Worm (Caenorhabditis elegans) whole organism, L3 larva: ENCODE measurements around the gene ada-2.

ENCODE experiments used
- ZK546.5 ChIP-seq: sonication (generic microtip); optimal IDR thresholded peaks from 2 replicates; lab custom pipeline; 2017; ENCODE audit warnings: missing biosample characterization, missing genetic modification characterization
- aly-2 ChIP-seq: fragments of 150-350 bp; optimal IDR thresholded peaks from 2 replicates; lab custom pipeline; 2014; ENCODE audit warnings: missing biosample characterization, missing genetic modification characterization
- ama-1 ChIP-seq: fragments of 150-350 bp; optimal IDR thresholded peaks from 2 replicates; lab custom pipeline; 2018
- ceh-16 ChIP-seq: sonication (generic microtip); optimal IDR thresholded peaks from 2 replicates; lab custom pipeline; 2017; ENCODE audit warnings: missing biosample characterization, missing genetic modification characterization
- ceh-28 ChIP-seq: fragments of 150-350 bp; optimal IDR thresholded peaks from 2 replicates; lab custom pipeline; 2014; ENCODE audit warnings: missing biosample characterization, missing genetic modification reagents, missing genetic modification characterization
- ceh-82 ChIP-seq: fragments of 150-350 bp; optimal IDR thresholded peaks from 2 replicates; lab custom pipeline; 2014; ENCODE audit warnings: missing biosample characterization, missing genetic modification characterization
- egl-5 ChIP-seq: fragments of 150-350 bp; optimal IDR thresholded peaks from 2 replicates; lab custom pipeline; 2017; ENCODE audit warnings: missing biosample characterization, missing genetic modification reagents, missing genetic modification characterization, inconsistent platforms
- elt-1 ChIP-seq: fragments of 150-350 bp; optimal IDR thresholded peaks from 2 replicates; lab custom pipeline; 2014; ENCODE audit warnings: missing biosample characterization, missing genetic modification characterization
- elt-2 ChIP-seq: sonication (generic microtip); optimal IDR thresholded peaks from 2 replicates; lab custom pipeline; 2016; ENCODE audit warnings: missing genetic modification reagents, mild to moderate bottlenecking, missing genetic modification characterization, missing compliant biosample characterization
- elt-3 ChIP-seq, 3 experiments: fragments of 150-350 bp in 1 of 3; sonication (generic microtip) in 2 of 3; optimal IDR thresholded peaks; 2 replicates in 2 of 3; 4 replicates in 1 of 3; lab custom pipeline; 2014 to 2017; ENCODE audit warnings: missing biosample characterization in 3 of 3, missing genetic modification characterization in 3 of 3
- eor-1 ChIP-seq, 2 experiments: fragments of 150-350 bp; optimal IDR thresholded peaks; 2 replicates each; lab custom pipeline; 2014 to 2018; ENCODE audit warnings: missing biosample characterization in 2 of 2, missing genetic modification characterization in 2 of 2
- fkh-10 ChIP-seq: sonication (generic microtip); optimal IDR thresholded peaks from 2 replicates; lab custom pipeline; 2017; ENCODE audit warnings: missing biosample characterization, missing genetic modification reagents, missing genetic modification characterization
- fos-1 ChIP-seq: fragments of 150-350 bp; optimal IDR thresholded peaks from 2 replicates; lab custom pipeline; 2014; ENCODE audit warnings: missing biosample characterization, missing genetic modification characterization
- hmg-11 ChIP-seq: sonication (generic microtip); optimal IDR thresholded peaks from 2 replicates; lab custom pipeline; 2016; ENCODE audit warnings: missing genetic modification characterization, missing compliant biosample characterization
- jun-1 ChIP-seq: fragments of 150-350 bp; optimal IDR thresholded peaks from 2 replicates; lab custom pipeline; 2014; ENCODE audit warnings: missing biosample characterization, missing genetic modification reagents, missing genetic modification characterization
- lin-15B ChIP-seq: fragments of 150-350 bp; optimal IDR thresholded peaks from 2 replicates; lab custom pipeline; 2014; ENCODE audit warnings: missing biosample characterization, missing genetic modification characterization
- lsy-12 ChIP-seq: sonication (generic microtip); optimal IDR thresholded peaks from 2 replicates; lab custom pipeline; 2016; ENCODE audit warnings: mild to moderate bottlenecking, missing genetic modification characterization, missing compliant biosample characterization
- mdl-1 ChIP-seq: fragments of 150-350 bp; optimal IDR thresholded peaks from 2 replicates; lab custom pipeline; 2014; ENCODE audit warnings: missing biosample characterization, missing genetic modification characterization
- mml-1 ChIP-seq: fragments of 150-350 bp; sonication (generic microtip); optimal IDR thresholded peaks from 3 replicates; lab custom pipeline; 2014; ENCODE audit warnings: missing biosample characterization, missing genetic modification characterization
- nfya-1 ChIP-seq: sonication (generic microtip); optimal IDR thresholded peaks from 2 replicates; lab custom pipeline; 2017; ENCODE audit warnings: missing genetic modification characterization, mild to moderate bottlenecking, missing compliant biosample characterization, antibody characterized with exemption, moderate library complexity; ENCODE audit not compliant: insufficient read depth
- nhr-12 ChIP-seq: fragments of 150-350 bp; optimal IDR thresholded peaks from 2 replicates; lab custom pipeline; 2014; ENCODE audit warnings: missing biosample characterization, missing genetic modification characterization
- nhr-23 ChIP-seq: fragments of 150-350 bp; optimal IDR thresholded peaks from 2 replicates; lab custom pipeline; 2014; ENCODE audit warnings: missing biosample characterization, missing genetic modification reagents, missing genetic modification characterization
- nhr-25 ChIP-seq: sonication (generic microtip); optimal IDR thresholded peaks from 2 replicates; lab custom pipeline; 2017; ENCODE audit warnings: missing biosample characterization, missing genetic modification characterization
- nhr-28 ChIP-seq: fragments of 150-350 bp; optimal IDR thresholded peaks from 2 replicates; lab custom pipeline; 2014; ENCODE audit warnings: missing biosample characterization, missing genetic modification characterization
- nhr-43 ChIP-seq: sonication (generic microtip); optimal IDR thresholded peaks from 2 replicates; lab custom pipeline; 2016; ENCODE audit warnings: mild to moderate bottlenecking, missing genetic modification characterization, missing compliant biosample characterization; ENCODE audit not compliant: poor library complexity, severe bottlenecking
- nhr-67 ChIP-seq: fragments of 150-350 bp; optimal IDR thresholded peaks from 2 replicates; lab custom pipeline; 2014; ENCODE audit warnings: missing biosample characterization, missing genetic modification characterization
- nhr-76 ChIP-seq: fragments of 150-350 bp; sonication (generic microtip); optimal IDR thresholded peaks from 5 replicates; lab custom pipeline; 2014; ENCODE audit warnings: missing biosample characterization, missing genetic modification characterization
- nhr-77 ChIP-seq: fragments of 150-350 bp; optimal IDR thresholded peaks from 2 replicates; lab custom pipeline; 2014; ENCODE audit warnings: missing biosample characterization, missing genetic modification characterization
- pha-4 ChIP-seq: fragments of 150-350 bp; optimal IDR thresholded peaks from 2 replicates; lab custom pipeline; 2014; ENCODE audit warnings: missing biosample characterization, missing genetic modification reagents, missing genetic modification characterization
- pqm-1 ChIP-seq: fragments of 150-350 bp; optimal IDR thresholded peaks from 2 replicates; lab custom pipeline; 2017; ENCODE audit warnings: missing biosample characterization, missing genetic modification characterization, inconsistent platforms
- skn-1 ChIP-seq: fragments of 150-350 bp; optimal IDR thresholded peaks from 2 replicates; lab custom pipeline; 2014; ENCODE audit warnings: missing biosample characterization, missing genetic modification characterization
- tbx-2 ChIP-seq: sonication (generic microtip); optimal IDR thresholded peaks from 2 replicates; lab custom pipeline; 2016; ENCODE audit warnings: mild to moderate bottlenecking, missing genetic modification characterization, missing compliant biosample characterization
- unc-62 ChIP-seq: fragments of 150-350 bp; sonication (generic microtip); optimal IDR thresholded peaks from 4 replicates; lab custom pipeline; 2014; ENCODE audit warnings: missing biosample characterization, missing genetic modification reagents, missing genetic modification characterization
- zag-1 ChIP-seq: fragments of 150-350 bp; optimal IDR thresholded peaks from 2 replicates; lab custom pipeline; 2014; ENCODE audit warnings: missing biosample characterization, missing genetic modification characterization
- ztf-11 ChIP-seq: fragments of 150-350 bp; optimal IDR thresholded peaks from 2 replicates; lab custom pipeline; 2014; ENCODE audit warnings: missing biosample characterization, missing genetic modification characterization
- ztf-4 ChIP-seq: fragments of 150-350 bp; optimal IDR thresholded peaks from 2 replicates; lab custom pipeline; 2014; ENCODE audit warnings: missing biosample characterization, missing genetic modification characterization

Gene ada-2

ce11 chrII:7269783-7270182 lies 17.7 kb downstream of the ada-2 start:
- TF ChIP-seq elt-2 (peak; percentile 14), ztf-4 (no peak)

- TF ChIP-seq elt-2 (no peak), nhr-23 (tag; lab: Kevin White, UChicago) (peak; percentile 85), ceh-28 (tag; lab: Kevin White, UChicago) (no peak), tbx-2 (tag; lab: Kevin White, UChicago) (peak; percentile 13), nhr-43 (tag; lab: Kevin White, UChicago) (peak; percentile 55), nhr-25 (peak; percentile 59)
These were observed 20.5 kb downstream of the ada-2 start for ce11 chrII:7272513-7272912.

- TF ChIP-seq fkh-10 (GFP tag; lab: Kevin White, UChicago) (no peak), ztf-11 (no peak), elt-3 (tag; optimal IDR thresholded peaks at IDR 0.05; lab: Kevin White, UChicago) (peak in 1 of 3 experiments; percentile 41), tbx-2 (tag; lab: Kevin White, UChicago) (no peak), ceh-82 (tag; lab: Kevin White, UChicago) (no peak), lin-15B (tag; lab: Kevin White, UChicago) (no peak), jun-1 (tag; lab: Kevin White, UChicago) (no peak), mdl-1 (tag; lab: Kevin White, UChicago) (peak; percentile 3), nhr-23 (tag; lab: Kevin White, UChicago) (peak; percentile 32), nhr-67 (tag; lab: Kevin White, UChicago) (no peak), nhr-25 (peak; percentile 1), nhr-43 (tag; lab: Kevin White, UChicago) (peak; percentile 48), hmg-11 (no peak), pha-4 (tag; lab: Kevin White, UChicago) (no peak), unc-62 (no peak), elt-2 (peak; percentile 79), ceh-28 (tag; lab: Kevin White, UChicago) (no peak), ZK546.5 (no peak), aly-2 (tag; lab: Kevin White, UChicago) (no peak), nfya-1 (tag; lab: Kevin White, UChicago) (no peak), ceh-16 (no peak), nhr-28 (no peak), elt-1 (tag; lab: Kevin White, UChicago) (no peak), eor-1 (tag; optimal IDR thresholded peaks at IDR 0.05; lab: Kevin White, UChicago) (no peak), lsy-12 (tag; lab: Kevin White, UChicago) (no peak), pqm-1 (tag; lab: Kevin White, UChicago) (peak; percentile 50), ztf-4 (no peak)
These were observed 21.5 kb downstream of the ada-2 start for ce11 chrII:7273517-7273916.

- TF ChIP-seq elt-2 (peak; percentile 80), ama-1 (lab: Kevin White, UChicago) (no peak), skn-1 (tag; lab: Kevin White, UChicago) (no peak), pqm-1 (tag; lab: Kevin White, UChicago) (peak; percentile 52)
These were observed 25.2 kb downstream of the ada-2 start for ce11 chrII:7277257-7277656.

ce11 chrII:7277925-7278324 lies 25.9 kb downstream of the ada-2 start:
- no peak for TF ChIP-seq pha-4 (tag; lab: Kevin White, UChicago)
- TF ChIP-seq nhr-25, result peak; percentile 45
- peak; percentile 55 for TF ChIP-seq nhr-43 (tag; lab: Kevin White, UChicago)
- TF ChIP-seq nhr-23 (tag; lab: Kevin White, UChicago), result peak; percentile 29
- TF ChIP-seq, all 47 proteins: peak for 3

ce11 chrII:7279808-7280207 lies 27.7 kb downstream of the ada-2 start:
- TF ChIP-seq nhr-67 (tag; lab: Kevin White, UChicago) (no peak), nhr-43 (tag; lab: Kevin White, UChicago) (peak; percentile 35), nhr-23 (tag; lab: Kevin White, UChicago) (peak; percentile 23)

- TF ChIP-seq nhr-77 (tag; lab: Kevin White, UChicago) (no peak), elt-2 (peak; percentile 4), unc-62 (no peak), ZK546.5 (no peak), ztf-11 (no peak), nhr-12 (tag; lab: Kevin White, UChicago) (no peak), egl-5 (no peak), fos-1 (tag; lab: Kevin White, UChicago) (peak; percentile 20), elt-1 (tag; lab: Kevin White, UChicago) (no peak), nhr-28 (no peak), tbx-2 (tag; lab: Kevin White, UChicago) (no peak), nhr-76 (tag; lab: Kevin White, UChicago) (no peak), zag-1 (tag; lab: Kevin White, UChicago) (no peak), mml-1 (no peak), nhr-67 (tag; lab: Kevin White, UChicago) (no peak), elt-3 (tag; optimal IDR thresholded peaks at IDR 0.05; lab: Kevin White, UChicago) (no peak)
- TF ChIP-seq, all 47 proteins: peak for 2
These were observed 28.5 kb downstream of the ada-2 start for ce11 chrII:7280584-7280983.
